Worm (Caenorhabditis elegans) whole organism, late embryonic: ENCODE data around the gene F49H6.17.

Experiments
- C08G9.2 ChIP-seq: sonication (generic microtip); optimal IDR thresholded peaks from 2 replicates; lab custom pipeline; 2016; ENCODE audit warnings: mild to moderate bottlenecking, missing genetic modification characterization, moderate library complexity, missing compliant biosample characterization
- F13H6.1 ChIP-seq: sonication (generic microtip); optimal IDR thresholded peaks from 2 replicates; lab custom pipeline; 2016; ENCODE audit warnings: missing genetic modification characterization, missing compliant biosample characterization
- T23F11.4 ChIP-seq: fragments of 200-800 bp; sonication (Bioruptor generic); optimal IDR thresholded peaks from 2 replicates; lab custom pipeline; 2018; ENCODE audit warnings: mild to moderate bottlenecking, missing genetic modification characterization, missing compliant biosample characterization
- Y22D7AL.16 ChIP-seq: sonication (generic microtip); optimal IDR thresholded peaks from 2 replicates; lab custom pipeline; 2016; ENCODE audit warnings: missing genetic modification characterization, missing compliant biosample characterization
- ama-1 ChIP-seq: fragments of 150-350 bp; optimal IDR thresholded peaks from 2 replicates; lab custom pipeline; 2014
- ceh-14 ChIP-seq: sonication (generic microtip); optimal IDR thresholded peaks from 2 replicates; lab custom pipeline; 2016; ENCODE audit warnings: missing genotype, missing genetic modification characterization, missing compliant biosample characterization
- ceh-18 ChIP-seq: sonication (generic microtip); optimal IDR thresholded peaks from 2 replicates; lab custom pipeline; 2016; ENCODE audit warnings: missing genetic modification characterization, missing compliant biosample characterization
- ceh-2 ChIP-seq: sonication (generic microtip); optimal IDR thresholded peaks from 2 replicates; lab custom pipeline; 2016; ENCODE audit warnings: missing genotype, missing genetic modification characterization, missing compliant biosample characterization
- ceh-22 ChIP-seq: sonication (generic microtip); optimal IDR thresholded peaks from 2 replicates; lab custom pipeline; 2017; ENCODE audit warnings: missing biosample characterization, missing genetic modification characterization
- ceh-24 ChIP-seq: sonication (generic microtip); optimal IDR thresholded peaks from 2 replicates; lab custom pipeline; 2016; ENCODE audit warnings: mild to moderate bottlenecking, missing genetic modification characterization, missing compliant biosample characterization
- ceh-34 ChIP-seq: sonication (generic microtip); optimal IDR thresholded peaks from 2 replicates; lab custom pipeline; 2016; ENCODE audit warnings: mild to moderate bottlenecking, missing genetic modification characterization, missing compliant biosample characterization
- ceh-45 ChIP-seq: fragments of 200-800 bp; sonication (Bioruptor generic); IDR thresholded peaks from 2 replicates; pipeline ENCODE4 v1.3.6; 2022; ENCODE audit warnings: missing genetic modification reagents, missing genetic modification characterization, missing compliant biosample characterization
- ceh-48 ChIP-seq: sonication (generic microtip); optimal IDR thresholded peaks from 2 replicates; lab custom pipeline; 2016; ENCODE audit warnings: missing genetic modification characterization, inconsistent platforms, missing compliant biosample characterization
- ceh-6 ChIP-seq: fragments of 200-800 bp; sonication (Bioruptor generic); optimal IDR thresholded peaks from 2 replicates; lab custom pipeline; 2018; ENCODE audit warnings: mild to moderate bottlenecking, missing genetic modification characterization, missing compliant biosample characterization
- dmd-4 ChIP-seq: sonication (generic microtip); optimal IDR thresholded peaks from 2 replicates; lab custom pipeline; 2016; ENCODE audit warnings: borderline replicate concordance, missing genetic modification characterization, missing compliant biosample characterization
- dve-1 ChIP-seq: sonication (generic microtip); optimal IDR thresholded peaks from 2 replicates; lab custom pipeline; 2017; ENCODE audit warnings: antibody characterized with exemption, mild to moderate bottlenecking, missing genetic modification characterization, missing compliant biosample characterization
- ets-4 ChIP-seq: sonication (generic microtip); optimal IDR thresholded peaks from 2 replicates; lab custom pipeline; 2016; ENCODE audit warnings: missing genetic modification characterization, missing compliant biosample characterization
- eyg-1 ChIP-seq: sonication (generic microtip); optimal IDR thresholded peaks from 2 replicates; lab custom pipeline; 2016; ENCODE audit warnings: missing genotype, missing genetic modification characterization, missing compliant biosample characterization
- fax-1 ChIP-seq: sonication (generic microtip); optimal IDR thresholded peaks from 2 replicates; lab custom pipeline; 2016; ENCODE audit warnings: missing genotype, missing genetic modification characterization, missing compliant biosample characterization
- fkh-10 ChIP-seq: fragments of 150-350 bp; optimal IDR thresholded peaks from 2 replicates; lab custom pipeline; 2014; ENCODE audit warnings: missing biosample characterization, missing genetic modification reagents, missing genetic modification characterization
- gmeb-2 ChIP-seq: sonication (generic microtip); optimal IDR thresholded peaks from 2 replicates; lab custom pipeline; 2016; ENCODE audit warnings: missing genetic modification characterization, inconsistent platforms, missing compliant biosample characterization
- hlh-13 ChIP-seq: fragments of 200-800 bp; sonication (Bioruptor generic); optimal IDR thresholded peaks from 2 replicates; lab custom pipeline; 2018; ENCODE audit warnings: mild to moderate bottlenecking, missing genetic modification characterization, missing compliant biosample characterization
- hlh-30 ChIP-seq: sonication (generic microtip); optimal IDR thresholded peaks from 2 replicates; lab custom pipeline; 2017; ENCODE audit warnings: antibody characterized with exemption, missing genetic modification characterization, missing compliant biosample characterization; ENCODE audit not compliant: insufficient read depth
- hlh-6 ChIP-seq: sonication (generic microtip); optimal IDR thresholded peaks from 2 replicates; lab custom pipeline; 2016; ENCODE audit warnings: missing genotype, missing genetic modification characterization, missing compliant biosample characterization
- hlh-8 ChIP-seq: sonication (generic microtip); optimal IDR thresholded peaks from 2 replicates; lab custom pipeline; 2016; ENCODE audit warnings: missing genotype, missing genetic modification characterization, missing compliant biosample characterization
- madf-2 ChIP-seq: sonication (generic microtip); optimal IDR thresholded peaks from 2 replicates; lab custom pipeline; 2017; ENCODE audit warnings: missing genetic modification characterization, missing compliant biosample characterization
- mec-3 ChIP-seq: sonication (generic microtip); optimal IDR thresholded peaks from 2 replicates; lab custom pipeline; 2016; ENCODE audit warnings: borderline replicate concordance, missing genetic modification characterization, missing compliant biosample characterization
- nhr-232 ChIP-seq: sonication (generic microtip); optimal IDR thresholded peaks from 2 replicates; lab custom pipeline; 2016; ENCODE audit warnings: missing genetic modification characterization, missing compliant biosample characterization
- odd-2 ChIP-seq: sonication (generic microtip); optimal IDR thresholded peaks from 2 replicates; lab custom pipeline; 2017; ENCODE audit warnings: antibody characterized with exemption, mild to moderate bottlenecking, missing genetic modification characterization, missing compliant biosample characterization
- pat-9 ChIP-seq: fragments of 200-800 bp; sonication (Bioruptor generic); optimal IDR thresholded peaks from 2 replicates; lab custom pipeline; 2018; ENCODE audit warnings: mild to moderate bottlenecking, missing genetic modification characterization, moderate library complexity, missing compliant biosample characterization
- pha-4 ChIP-seq: fragments of 150-350 bp; optimal IDR thresholded peaks from 2 replicates; lab custom pipeline; 2018; ENCODE audit warnings: missing biosample characterization, missing genetic modification reagents, missing genetic modification characterization
- rnt-1 ChIP-seq: sonication (generic microtip); optimal IDR thresholded peaks from 2 replicates; lab custom pipeline; 2016; ENCODE audit warnings: missing genetic modification characterization, missing compliant biosample characterization
- sdc-2 ChIP-seq: sonication (generic microtip); optimal IDR thresholded peaks from 2 replicates; lab custom pipeline; 2016; ENCODE audit warnings: missing genotype, missing genetic modification characterization, missing compliant biosample characterization
- syd-9 ChIP-seq: sonication (generic microtip); optimal IDR thresholded peaks from 2 replicates; lab custom pipeline; 2016; ENCODE audit warnings: mild to moderate bottlenecking, missing genetic modification characterization, moderate library complexity, missing compliant biosample characterization
- tbx-2 ChIP-seq: sonication (generic microtip); optimal IDR thresholded peaks from 2 replicates; lab custom pipeline; 2016; ENCODE audit warnings: missing genetic modification characterization, missing compliant biosample characterization
- unc-86 ChIP-seq: sonication (generic microtip); optimal IDR thresholded peaks from 2 replicates; lab custom pipeline; 2016; ENCODE audit warnings: missing genetic modification characterization, missing compliant biosample characterization
- ztf-16 ChIP-seq: sonication (generic microtip); optimal IDR thresholded peaks from 2 replicates; lab custom pipeline; 2017; ENCODE audit warnings: missing genetic modification characterization, missing compliant biosample characterization

F49H6.17 gene

DNA sequence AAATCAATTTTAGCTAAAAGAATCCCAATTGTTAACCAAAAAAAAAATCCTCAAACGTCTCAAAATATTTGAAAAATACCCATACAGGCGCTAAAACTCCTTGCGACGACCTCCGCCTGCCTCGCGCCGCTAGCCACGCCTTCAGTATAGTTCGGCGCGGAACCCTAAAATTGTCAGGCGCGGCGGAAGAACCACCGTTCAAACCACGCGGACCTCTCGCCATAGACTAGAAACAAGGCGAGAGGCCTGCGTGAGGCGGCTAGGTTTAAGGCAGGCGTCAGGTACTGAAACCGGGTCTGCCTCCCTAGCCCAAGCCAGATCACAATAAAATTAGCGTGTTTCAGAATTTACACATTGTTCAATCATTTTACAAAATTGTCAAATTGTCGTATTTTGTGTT lies 27.4 kb upstream of the F49H6.17 start:
- TF ChIP-seq ceh-6: no peak
- TF ChIP-seq pat-9 (tag; lab: Kevin White, UChicago): no peak
- no peak for TF ChIP-seq T23F11.4 (GFP tag; lab: Kevin White, UChicago)
- TF ChIP-seq hlh-13 (GFP tag; lab: Kevin White, UChicago): no peak
- no peak for TF ChIP-seq syd-9 (tag; lab: Kevin White, UChicago)
- TF ChIP-seq fkh-10 (GFP tag; lab: Kevin White, UChicago): no peak
- no peak for TF ChIP-seq ceh-14 (tag; lab: Kevin White, UChicago)
- TF ChIP-seq madf-2 (tag; lab: Kevin White, UChicago): no peak
- TF ChIP-seq ceh-22 (tag; lab: Kevin White, UChicago): no peak
- TF ChIP-seq dve-1 (tag; lab: Kevin White, UChicago): no peak

DNA sequence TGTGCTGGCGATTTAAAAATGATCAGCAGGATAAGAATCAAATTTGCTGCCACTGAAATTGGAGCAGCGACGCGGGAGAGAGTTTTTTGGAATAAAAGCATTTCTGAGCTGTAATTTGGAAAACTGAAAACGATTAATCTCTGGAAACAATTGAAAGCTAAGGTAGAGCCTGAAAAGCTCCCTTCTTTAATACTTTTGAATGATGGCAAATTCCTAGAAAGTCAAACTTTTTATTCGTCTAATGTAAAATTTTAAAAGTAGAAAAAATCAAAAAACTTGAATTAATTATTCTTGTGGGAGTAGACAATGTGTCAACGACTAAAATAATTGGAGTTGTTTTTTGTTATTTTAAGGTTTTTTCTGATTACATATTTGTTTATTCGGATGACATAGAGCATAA lies 19.6 kb upstream of the F49H6.17 start, which contains the start of gene str-217:
Gene str-217 (minus strand): TSS at position 101 of the 400 bp plus-strand sequence.
- TF ChIP-seq F13H6.1 (tag; lab: Kevin White, UChicago): no peak

DNA sequence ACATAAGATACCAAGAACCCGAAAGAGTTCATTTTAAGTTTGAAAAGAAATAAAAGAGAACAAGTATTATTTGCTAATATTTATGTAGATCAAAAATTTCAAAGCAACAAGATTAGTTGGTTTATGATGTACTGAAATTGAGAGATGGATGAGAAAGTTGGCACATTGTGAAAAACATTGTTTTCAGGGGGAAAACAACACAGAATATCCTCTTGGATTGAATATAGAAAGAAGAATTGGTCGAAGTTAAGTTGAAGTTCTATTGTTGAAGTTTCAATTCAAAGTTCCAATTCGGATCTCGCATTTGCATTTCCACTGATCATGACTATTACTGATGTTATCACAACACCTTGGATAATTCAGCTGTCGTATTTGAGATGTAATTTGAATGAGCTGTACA lies 19.2 kb upstream of the F49H6.17 start:
- TF ChIP-seq F13H6.1 (tag; lab: Kevin White, UChicago): no peak
- TF ChIP-seq dve-1 (tag; lab: Kevin White, UChicago): no peak
- no peak for TF ChIP-seq sdc-2 (tag; lab: Kevin White, UChicago)
- TF ChIP-seq unc-86 (tag; lab: Kevin White, UChicago): no peak
- no peak for TF ChIP-seq pha-4 (tag; lab: Kevin White, UChicago)
- no peak for TF ChIP-seq rnt-1 (tag; lab: Kevin White, UChicago)
- TF ChIP-seq ama-1 (lab: Kevin White, UChicago): no peak
- no peak for TF ChIP-seq odd-2
- TF ChIP-seq nhr-232 (tag; lab: Kevin White, UChicago): no peak
- no peak for TF ChIP-seq dmd-4
- TF ChIP-seq mec-3 (tag; lab: Kevin White, UChicago): no peak
- no peak for TF ChIP-seq ets-4 (tag; lab: Kevin White, UChicago)
- no peak for TF ChIP-seq ceh-2 (tag; lab: Kevin White, UChicago)
- no peak for TF ChIP-seq fkh-10 (GFP tag; lab: Kevin White, UChicago)
- no peak for TF ChIP-seq fax-1
- no peak for TF ChIP-seq hlh-8 (tag; lab: Kevin White, UChicago)
- TF ChIP-seq ceh-24 (tag; lab: Kevin White, UChicago): no peak
- no peak for TF ChIP-seq tbx-2
- no peak for TF ChIP-seq ceh-48 (tag; lab: Kevin White, UChicago)

DNA sequence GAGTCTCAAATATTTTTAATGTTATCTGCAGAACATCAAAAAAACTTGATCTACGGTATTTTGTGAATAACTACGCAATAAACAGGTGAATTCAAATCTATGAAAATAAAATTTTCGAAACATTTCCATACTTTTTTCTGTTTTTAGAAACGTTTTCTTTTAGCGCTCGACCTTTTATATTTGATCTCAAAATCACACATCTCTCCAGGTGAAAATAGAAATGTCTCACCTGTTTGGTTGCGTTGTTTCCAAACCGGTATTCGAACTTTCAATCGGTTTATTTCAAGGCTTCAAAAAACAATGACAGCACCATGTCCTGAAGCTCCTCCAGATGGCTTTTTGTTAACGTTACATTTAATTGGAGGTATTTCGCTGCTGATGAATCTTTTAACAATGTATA lies 18.6 kb upstream of the F49H6.17 start, which contains the start of gene sri-9:
Gene sri-9 (plus strand): TSS at position 301 of the 400 bp plus-strand sequence.
- TF ChIP-seq hlh-6 (tag; lab: Kevin White, UChicago) (no peak), Y22D7AL.16 (tag; lab: Kevin White, UChicago) (no peak), ceh-2 (tag; lab: Kevin White, UChicago) (no peak), madf-2 (tag; lab: Kevin White, UChicago) (no peak), fax-1 (no peak), ceh-34 (tag; lab: Kevin White, UChicago) (no peak), nhr-232 (tag; lab: Kevin White, UChicago) (no peak), gmeb-2 (no peak), syd-9 (tag; lab: Kevin White, UChicago) (no peak)

DNA sequence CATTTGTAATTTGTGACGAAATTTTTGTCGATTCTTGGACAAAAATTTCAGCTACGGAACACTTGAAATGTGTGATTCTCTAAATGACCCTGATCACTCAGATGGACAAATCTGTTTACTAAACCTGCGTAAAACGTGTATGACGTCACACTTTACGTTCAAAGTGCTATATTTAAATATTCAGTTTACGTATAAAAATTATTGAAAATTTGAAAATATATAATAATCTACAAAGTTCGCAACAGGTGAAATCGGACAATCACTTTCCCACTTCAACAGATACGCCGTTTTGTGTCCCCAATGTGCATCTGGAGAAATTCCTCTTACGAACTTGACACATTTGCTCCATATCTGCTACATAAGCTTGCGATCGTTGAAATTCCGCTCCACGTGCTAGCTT lies 14.6 kb upstream of the F49H6.17 start, which contains the start of gene srh-131:
Gene srh-131 (plus strand): TSS at position 301 of the 400 bp plus-strand sequence.
- TF ChIP-seq hlh-13 (GFP tag; lab: Kevin White, UChicago): no peak
- TF ChIP-seq ceh-45 (GFP tag; lab: Robert Waterston, UW): no peak
- TF ChIP-seq eyg-1 (tag; lab: Kevin White, UChicago): no peak
- TF ChIP-seq ztf-16: no peak
- no peak for TF ChIP-seq C08G9.2 (tag; lab: Kevin White, UChicago)
- TF ChIP-seq hlh-30: no peak
- TF ChIP-seq mec-3 (tag; lab: Kevin White, UChicago): no peak
- TF ChIP-seq ceh-18 (tag; lab: Kevin White, UChicago): no peak
- no peak for TF ChIP-seq ceh-22 (tag; lab: Kevin White, UChicago)
- TF ChIP-seq, all 69 proteins: peak for 0
